Fruit fly (Drosophila melanogaster): ENCODE measurements around the gene CG12746.

CG12746 gene

dm6 chr3R:5606477-5606876 is 41.8 kb downstream of the CG12746 start, which contains the start of gene asl (continued):
- peak; percentile 63 for TF ChIP-seq CG8765 (GFP tag; IDR thresholded peaks at IDR 0.05)
- no peak for TF ChIP-seq gsb-n (tag; optimal IDR thresholded peaks at IDR 0.05)
- TF ChIP-seq CG15514 (GFP tag; optimal IDR thresholded peaks at IDR 0.05): peak; percentile 71
- TF ChIP-seq CG10274 (GFP tag; optimal IDR thresholded peaks at IDR 0.05): no peak
- TF ChIP-seq CG17361 (GFP tag; IDR thresholded peaks at IDR 0.05): peak; percentile 83
- TF ChIP-seq CG7987 (GFP tag; optimal IDR thresholded peaks at IDR 0.05): peak; percentile 38
- TF ChIP-seq CG4360 (GFP tag; IDR thresholded peaks at IDR 0.05): no peak
- peak; percentile 54; the same call in 1 of the 2 replicates for TF ChIP-seq CG11085 (GFP tag; IDR thresholded peaks at IDR 0.05)
- no peak for TF ChIP-seq Trl (optimal IDR thresholded peaks at IDR 0.05)
- peak; percentile 31 for TF ChIP-seq Trl (GFP tag; optimal IDR thresholded peaks at IDR 0.05)
- peak; percentile 4 for TF ChIP-seq CG12942 (GFP tag; optimal IDR thresholded peaks at IDR 0.05)
- TF ChIP-seq CG7271 (tag; optimal IDR thresholded peaks at IDR 0.05): no peak
- TF ChIP-seq usp (GFP tag; optimal IDR thresholded peaks at IDR 0.05): no peak
- TF ChIP-seq eyg (GFP tag; optimal IDR thresholded peaks at IDR 0.05): peak; percentile 32
- peak; percentile 31 for TF ChIP-seq dm (GFP tag; optimal IDR thresholded peaks at IDR 0.05)
- TF ChIP-seq Blimp-1 (GFP tag; optimal IDR thresholded peaks at IDR 0.05): no peak
- TF ChIP-seq sim (GFP tag; IDR thresholded peaks at IDR 0.05): no peak
- TF ChIP-seq fd96Cb (tag; optimal IDR thresholded peaks at IDR 0.05): peak; percentile 61
- TF ChIP-seq CG12155 (GFP tag; optimal IDR thresholded peaks at IDR 0.05): peak; percentile 63
- TF ChIP-seq org-1 (GFP tag; optimal IDR thresholded peaks at IDR 0.05): no peak
- TF ChIP-seq kni (GFP tag; optimal IDR thresholded peaks at IDR 0.05): peak; percentile 48
- no peak for TF ChIP-seq Bteb2 (GFP tag; optimal IDR thresholded peaks at IDR 0.05)
- TF ChIP-seq BEAF-32 (GFP tag; optimal IDR thresholded peaks at IDR 0.05): peak; percentile 53
- peak; percentile 80 for TF ChIP-seq CG10267 (tag; optimal IDR thresholded peaks at IDR 0.05)
- no peak for TF ChIP-seq Poxn (GFP tag; IDR thresholded peaks at IDR 0.05)
- TF ChIP-seq CG4328 (GFP tag; optimal IDR thresholded peaks at IDR 0.05): peak; percentile 7
- TF ChIP-seq nom (GFP tag; optimal IDR thresholded peaks at IDR 0.05): peak; percentile 48
- TF ChIP-seq CG1602 (GFP tag; optimal IDR thresholded peaks at IDR 0.05): peak; percentile 38
- no peak; the same call in 1 of the 2 replicates for TF ChIP-seq Adf1 (GFP tag; IDR thresholded peaks at IDR 0.05)
- no peak for TF ChIP-seq Hr51 (GFP tag; optimal IDR thresholded peaks at IDR 0.05)
- no peak for TF ChIP-seq CG7745 (tag; optimal IDR thresholded peaks at IDR 0.05)
- no peak for TF ChIP-seq bbx (GFP tag; IDR thresholded peaks at IDR 0.05; ENCODE audit: partially characterized antibody)
- peak; percentile 50; the same call in 1 of the 2 replicates for TF ChIP-seq stc (GFP tag; IDR thresholded peaks at IDR 0.05)
- TF ChIP-seq tgo (GFP tag; IDR thresholded peaks at IDR 0.05): peak; percentile 68; the same call in 2 of the 3 replicates
- peak; percentile 32 for TF ChIP-seq Atf-2 (GFP tag; optimal IDR thresholded peaks at IDR 0.05)
- TF ChIP-seq aop (GFP tag; IDR thresholded peaks at IDR 0.05): no peak
- peak; percentile 56 for TF ChIP-seq Xrp1 (GFP tag; IDR thresholded peaks at IDR 0.05)
- TF ChIP-seq C15 (GFP tag; IDR thresholded peaks at IDR 0.05): no peak
- peak; percentile 70 for TF ChIP-seq CG15601 (tag; optimal IDR thresholded peaks at IDR 0.05)
- TF ChIP-seq CG2116 (GFP tag; optimal IDR thresholded peaks at IDR 0.05): peak; percentile 85
- peak; percentile 2 for TF ChIP-seq Tbp (GFP tag; optimal IDR thresholded peaks at IDR 0.05)
- TF ChIP-seq CG11723 (GFP tag; optimal IDR thresholded peaks at IDR 0.05): peak; percentile 15
- TF ChIP-seq ham (GFP tag; IDR thresholded peaks at IDR 0.05): no peak
- peak; percentile 49 for TF ChIP-seq Ada2b (GFP tag; IDR thresholded peaks at IDR 0.05)
- TF ChIP-seq Asciz (GFP tag; optimal IDR thresholded peaks at IDR 0.05): peak; percentile 36
- peak; percentile 24 for TF ChIP-seq CG1792 (GFP tag; optimal IDR thresholded peaks at IDR 0.05)
- no peak for TF ChIP-seq maf-S (GFP tag; optimal IDR thresholded peaks at IDR 0.05)
- peak; percentile 27 for TF ChIP-seq CG4820 (GFP tag; optimal IDR thresholded peaks at IDR 0.05)
- no peak for TF ChIP-seq run (tag; optimal IDR thresholded peaks at IDR 0.05)
- no peak for TF ChIP-seq CG12236 (GFP tag; optimal IDR thresholded peaks at IDR 0.05)
- TF ChIP-seq CG17328 (GFP tag; IDR thresholded peaks at IDR 0.05): peak; percentile 57
- TF ChIP-seq CG31441 (GFP tag; IDR thresholded peaks at IDR 0.05): no peak; the same call in 1 of the 2 replicates

Measured in whole organism, embryonic.